Fruit fly (Drosophila melanogaster): ENCODE data around the gene GstD1.

DNA sequence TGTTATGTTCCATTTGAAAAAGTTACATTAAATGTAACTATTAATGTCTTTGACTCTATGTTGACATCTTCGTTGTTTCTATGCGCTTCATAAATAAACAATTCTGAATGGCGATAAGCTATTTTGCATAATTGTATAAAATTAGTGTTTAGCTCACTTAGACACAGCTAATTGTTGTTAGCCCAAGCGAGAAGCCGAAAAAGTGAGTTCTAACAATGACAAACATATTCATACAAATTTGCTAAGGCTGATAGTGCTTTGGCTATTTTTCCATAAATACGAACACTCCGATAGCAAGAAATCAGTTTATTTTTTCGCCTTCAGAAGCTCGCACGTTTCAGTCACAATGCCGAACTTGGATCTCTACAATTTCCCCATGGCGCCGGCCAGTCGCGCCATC, 9.1 kb upstream of the GstD1 start, which contains the start of gene GstD7:
- TF ChIP-seq Clk (GFP tag; optimal IDR thresholded peaks at IDR 0.05): no peak
- no peak for TF ChIP-seq tj (GFP tag; optimal IDR thresholded peaks at IDR 0.05)
- TF ChIP-seq Hr96 (GFP tag; optimal IDR thresholded peaks at IDR 0.05): no peak
